Fruit fly (Drosophila melanogaster) whole organism, embryonic: Measurements from ENCODE around the gene CG10621.

ENCODE experiments used
- Aef1 ChIP-seq: fragments of 200-800 bp; sonication (Bioruptor generic); IDR thresholded peaks from 3 replicates; pipeline ENCODE4 v1.3.6; 2022; ENCODE audit warnings: missing biosample characterization, missing genetic modification characterization
- Asciz ChIP-seq: fragments of 200-800 bp; sonication (Bioruptor generic); optimal IDR thresholded peaks from 2 replicates; lab custom pipeline; 2017; ENCODE audit warnings: missing biosample characterization, mild to moderate bottlenecking, missing genetic modification characterization, missing genetic modification reagents
- B-H1 ChIP-seq: fragments of 200-800 bp; sonication (Bioruptor generic); IDR thresholded peaks from 3 replicates; pipeline ENCODE4 v1.3.6; 2022; ENCODE audit warnings: missing biosample characterization, missing genetic modification characterization
- Bdp1 ChIP-seq: fragments of 200-800 bp; sonication (Bioruptor generic); optimal IDR thresholded peaks from 3 replicates; lab custom pipeline; 2016; ENCODE audit warnings: missing biosample characterization, missing genetic modification characterization
- BtbVII ChIP-seq: fragments of 200-800 bp; sonication (Bioruptor generic); optimal IDR thresholded peaks from 3 replicates; lab custom pipeline; 2017; ENCODE audit warnings: missing biosample characterization, mild to moderate bottlenecking, missing genetic modification characterization
- CG10654 ChIP-seq: fragments of 200-800 bp; sonication (Bioruptor generic); optimal IDR thresholded peaks from 2 replicates; lab custom pipeline; 2016; ENCODE audit warnings: missing biosample characterization, missing genetic modification characterization
- CG11695 ChIP-seq: fragments of 200-800 bp; sonication (Bioruptor generic); IDR thresholded peaks from 3 replicates; pipeline ENCODE4 v1.3.6; 2022; ENCODE audit warnings: missing biosample characterization, missing genetic modification characterization
- CG13424 ChIP-seq: fragments of 200-800 bp; sonication (Bioruptor generic); optimal IDR thresholded peaks from 2 replicates; lab custom pipeline; 2019; ENCODE audit warnings: missing biosample characterization, mild to moderate bottlenecking, missing genetic modification characterization, moderate library complexity
- CG14667 ChIP-seq: fragments of 200-800 bp; sonication (Bioruptor generic); IDR thresholded peaks from 2 replicates; pipeline ENCODE4 v1.3.6; 2022; ENCODE audit warnings: missing biosample characterization, missing genetic modification characterization
- CG15011 ChIP-seq: fragments of 200-800 bp; sonication (Bioruptor generic); optimal IDR thresholded peaks from 3 replicates; lab custom pipeline; 2018; ENCODE audit warnings: missing biosample characterization, mild to moderate bottlenecking, missing genetic modification characterization
- CG16863 ChIP-seq: fragments of 200-800 bp; sonication (Bioruptor generic); optimal IDR thresholded peaks from 3 replicates; lab custom pipeline; 2016; ENCODE audit warnings: missing biosample characterization, missing genetic modification characterization
- CG18599 ChIP-seq: fragments of 200-800 bp; sonication (Bioruptor generic); optimal IDR thresholded peaks from 3 replicates; lab custom pipeline; 2017; ENCODE audit warnings: missing biosample characterization, missing genetic modification characterization, mild to moderate bottlenecking, moderate library complexity, missing genetic modification reagents
- CG2712 ChIP-seq: fragments of 200-800 bp; optimal IDR thresholded peaks from 3 replicates; lab custom pipeline; 2019; ENCODE audit warnings: missing biosample characterization, mild to moderate bottlenecking, missing genetic modification characterization, moderate library complexity
- CG31388 ChIP-seq: fragments of 200-800 bp; sonication (Bioruptor generic); optimal IDR thresholded peaks from 2 replicates; lab custom pipeline; 2016; ENCODE audit warnings: missing biosample characterization, missing genetic modification characterization
- CG33557 ChIP-seq: fragments of 200-800 bp; sonication (Bioruptor generic); optimal IDR thresholded peaks from 2 replicates; lab custom pipeline; 2019; ENCODE audit warnings: missing biosample characterization, mild to moderate bottlenecking, missing genetic modification characterization, moderate library complexity
- CG3407 ChIP-seq: fragments of 200-800 bp; sonication (Bioruptor generic); optimal IDR thresholded peaks from 2 replicates; lab custom pipeline; 2018; ENCODE audit warnings: missing biosample characterization, mild to moderate bottlenecking, missing genetic modification characterization
- CG34422 ChIP-seq: fragments of 200-800 bp; sonication (Bioruptor generic); IDR thresholded peaks from 3 replicates; pipeline ENCODE4 v1.3.6; 2022; ENCODE audit warnings: missing biosample characterization, missing genetic modification characterization
- CG42726 ChIP-seq: fragments of 200-800 bp; sonication (Bioruptor generic); IDR thresholded peaks from 2 replicates; pipeline ENCODE4 v1.3.6; 2022; ENCODE audit warnings: missing biosample characterization, missing genetic modification characterization; ENCODE audit not compliant: partially characterized antibody
- CG4707 ChIP-seq: fragments of 200-800 bp; sonication (Bioruptor generic); optimal IDR thresholded peaks from 2 replicates; lab custom pipeline; 2018; ENCODE audit warnings: missing biosample characterization, mild to moderate bottlenecking, missing genetic modification characterization, moderate library complexity
- CG4730 ChIP-seq: fragments of 200-800 bp; sonication (Bioruptor generic); IDR thresholded peaks from 2 replicates; pipeline ENCODE4 v1.3.6; 2022; ENCODE audit warnings: missing biosample characterization, missing genetic modification characterization
- CG6272 ChIP-seq: fragments of 200-800 bp; sonication (Bioruptor generic); IDR thresholded peaks from 2 replicates; pipeline ENCODE4 v1.3.6; 2022; ENCODE audit warnings: missing biosample characterization, missing genetic modification characterization
- CG7556 ChIP-seq: fragments of 200-800 bp; sonication (Bioruptor generic); optimal IDR thresholded peaks from 2 replicates; lab custom pipeline; 2017; ENCODE audit warnings: missing biosample characterization, mild to moderate bottlenecking, missing genetic modification characterization
- Dek ChIP-seq: fragments of 200-800 bp; sonication (Bioruptor generic); optimal IDR thresholded peaks from 3 replicates; lab custom pipeline; 2019; ENCODE audit warnings: missing biosample characterization, mild to moderate bottlenecking, missing genetic modification characterization, moderate library complexity
- HLH3B ChIP-seq: fragments of 200-800 bp; sonication (Bioruptor generic); IDR thresholded peaks from 2 replicates; pipeline ENCODE4 v1.3.6; 2022; ENCODE audit warnings: missing biosample characterization, missing genetic modification characterization
- Hand ChIP-seq: fragments of 200-800 bp; sonication (Bioruptor generic); optimal IDR thresholded peaks from 2 replicates; lab custom pipeline; 2017; ENCODE audit warnings: mild to moderate bottlenecking, missing biosample characterization, missing genetic modification reagents, missing genetic modification characterization
- Oaz ChIP-seq: fragments of 200-800 bp; sonication (Bioruptor generic); IDR thresholded peaks from 2 replicates; pipeline ENCODE4 v1.3.6; 2022; ENCODE audit warnings: missing biosample characterization, missing genetic modification characterization
- al ChIP-seq: fragments of 200-800 bp; sonication (Bioruptor generic); IDR thresholded peaks from 2 replicates; pipeline ENCODE4 v1.3.6; 2022; ENCODE audit warnings: missing biosample characterization, missing genetic modification characterization
- bowl ChIP-seq: fragments of 200-800 bp; sonication (Bioruptor generic); IDR thresholded peaks from 2 replicates; pipeline ENCODE4 v1.3.6; 2022; ENCODE audit warnings: missing biosample characterization, missing genetic modification characterization
- cato ChIP-seq: fragments of 200-800 bp; sonication (Bioruptor generic); optimal IDR thresholded peaks from 2 replicates; lab custom pipeline; 2016; ENCODE audit warnings: missing biosample characterization, missing genetic modification characterization, borderline replicate concordance
- dmrt99B ChIP-seq: fragments of 200-800 bp; sonication (Bioruptor generic); optimal IDR thresholded peaks from 2 replicates; lab custom pipeline; 2018; ENCODE audit warnings: missing biosample characterization, mild to moderate bottlenecking, missing genetic modification characterization, moderate library complexity
- fd64A ChIP-seq: fragments of 200-800 bp; sonication (Bioruptor generic); optimal IDR thresholded peaks from 3 replicates; lab custom pipeline; 2018; ENCODE audit warnings: missing biosample characterization, mild to moderate bottlenecking, missing genetic modification characterization
- ftz-f1 ChIP-seq: fragments of 200-800 bp; sonication (Bioruptor generic); optimal IDR thresholded peaks from 2 replicates; lab custom pipeline; 2016; ENCODE audit warnings: missing biosample characterization, missing genetic modification characterization
- gfzf ChIP-seq: fragments of 200-800 bp; sonication (Bioruptor generic); optimal IDR thresholded peaks from 2 replicates; lab custom pipeline; 2016; ENCODE audit warnings: missing biosample characterization, mild to moderate bottlenecking, missing genetic modification characterization, moderate library complexity
- jumu ChIP-seq: fragments of 200-800 bp; sonication (Bioruptor generic); optimal IDR thresholded peaks from 3 replicates; lab custom pipeline; 2016; ENCODE audit warnings: missing biosample characterization, missing genetic modification characterization
- knrl ChIP-seq: fragments of 200-800 bp; sonication (Bioruptor generic); IDR thresholded peaks from 3 replicates; pipeline ENCODE4 v1.3.6; 2022; ENCODE audit warnings: missing biosample characterization, missing genetic modification characterization; ENCODE audit not compliant: partially characterized antibody
- lola ChIP-seq, 3 experiments: fragments of >200 bp in 2 of 3; fragments of 200-800 bp in 1 of 3; sonication (Bioruptor generic) in 1 of 3; optimal IDR thresholded peaks; 2 replicates each; lab custom pipeline; 2017 to 2019; ENCODE audit warnings: missing biosample characterization in 3 of 3, missing genetic modification characterization in 3 of 3, mild to moderate bottlenecking in 1 of 3, moderate library complexity in 1 of 3
- phol ChIP-seq: fragments of 200-800 bp; sonication (Bioruptor generic); optimal IDR thresholded peaks from 3 replicates; lab custom pipeline; 2018; ENCODE audit warnings: missing biosample characterization, mild to moderate bottlenecking, missing genetic modification characterization, moderate library complexity
- pita ChIP-seq: fragments of 200-800 bp; sonication (Bioruptor generic); optimal IDR thresholded peaks from 2 replicates; lab custom pipeline; 2017; ENCODE audit warnings: missing biosample characterization, mild to moderate bottlenecking, missing genetic modification characterization
- pros ChIP-seq: fragments of 200-800 bp; sonication (Bioruptor generic); optimal IDR thresholded peaks from 3 replicates; lab custom pipeline; 2019; ENCODE audit warnings: missing biosample characterization, mild to moderate bottlenecking, missing genetic modification characterization, moderate library complexity
- repo ChIP-seq: fragments of 200-800 bp; sonication (Bioruptor generic); optimal IDR thresholded peaks from 2 replicates; lab custom pipeline; 2016; ENCODE audit warnings: missing biosample characterization, missing genetic modification characterization
- row ChIP-seq: fragments of 200-800 bp; sonication (Bioruptor generic); IDR thresholded peaks from 3 replicates; pipeline ENCODE4 v1.3.6; 2022; ENCODE audit warnings: missing biosample characterization, missing genetic modification characterization
- sob ChIP-seq: fragments of 200-800 bp; sonication (Bioruptor generic); IDR thresholded peaks from 2 replicates; pipeline ENCODE4 v1.3.6; 2022; ENCODE audit warnings: missing biosample characterization, missing genetic modification characterization
- ssp ChIP-seq: fragments of 200-800 bp; sonication (Bioruptor generic); IDR thresholded peaks from 2 replicates; pipeline ENCODE4 v1.3.6; 2022; ENCODE audit warnings: missing biosample characterization, missing genetic modification characterization
- sug ChIP-seq: fragments of 200-800 bp; optimal IDR thresholded peaks from 2 replicates; lab custom pipeline; 2019; ENCODE audit warnings: missing biosample characterization, mild to moderate bottlenecking, missing genetic modification characterization, moderate library complexity
- twi ChIP-seq: fragments of 200-800 bp; optimal IDR thresholded peaks from 2 replicates; lab custom pipeline; 2019; ENCODE audit warnings: missing biosample characterization, mild to moderate bottlenecking, missing genetic modification characterization, moderate library complexity
- usp ChIP-seq: fragments of >200 bp; optimal IDR thresholded peaks from 2 replicates; lab custom pipeline; 2017; ENCODE audit warnings: missing biosample characterization, missing genetic modification characterization
- wor ChIP-seq: fragments of 200-800 bp; sonication (Bioruptor generic); IDR thresholded peaks from 2 replicates; pipeline ENCODE4 v1.3.6; 2022; ENCODE audit warnings: missing biosample characterization, missing genetic modification characterization
- z ChIP-seq: fragments of 200-800 bp; sonication (Bioruptor generic); IDR thresholded peaks from 3 replicates; pipeline ENCODE4 v1.3.6; 2022; ENCODE audit warnings: missing biosample characterization, missing genetic modification characterization

The CG10621 gene

DNA sequence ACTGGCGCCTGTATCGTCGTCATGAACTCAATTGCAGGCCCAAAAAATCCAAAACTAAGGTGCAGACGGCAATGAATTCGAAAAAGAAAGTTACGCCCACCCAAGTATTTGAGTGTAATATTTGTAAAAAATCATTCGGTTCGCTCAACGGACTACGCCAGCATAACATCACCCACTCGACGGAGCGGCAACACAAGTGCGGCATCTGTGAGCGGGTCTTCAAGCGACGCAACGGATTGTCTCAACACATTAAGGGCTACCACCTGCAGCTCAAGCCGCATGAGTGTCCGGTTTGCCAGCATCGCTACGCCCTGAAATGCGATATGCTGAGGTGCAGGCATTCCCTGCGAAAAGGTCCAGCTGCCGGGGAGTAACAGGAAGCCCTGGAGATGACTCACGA, 22.5 kb upstream of the CG10621 start:
- TF ChIP-seq Hand (GFP tag; lab: Kevin White, UChicago) = no peak
- TF ChIP-seq twi (tag; lab: Kevin White, UChicago) = peak; percentile 95
- TF ChIP-seq row = no peak
- TF ChIP-seq z = 0 out of 3 replicates have a peak, but pooled peaks have one; percentile 48
- TF ChIP-seq Dek (tag; lab: Kevin White, UChicago) = no peak
- no peak for TF ChIP-seq fd64A (GFP tag; lab: Kevin White, UChicago)
- TF ChIP-seq CG42726 (GFP tag; lab: Robert Waterston, UW) = no peak
- no peak for TF ChIP-seq ssp (GFP tag; lab: Robert Waterston, UW)
- TF ChIP-seq Aef1 (GFP tag; lab: Robert Waterston, UW) = no peak
- TF ChIP-seq CG4730 = no peak
- TF ChIP-seq usp (GFP tag; lab: Kevin White, UChicago) = no peak
- peak; percentile 39; the same call in 1 of the 2 replicates for TF ChIP-seq sob (GFP tag; lab: Robert Waterston, UW)

DNA sequence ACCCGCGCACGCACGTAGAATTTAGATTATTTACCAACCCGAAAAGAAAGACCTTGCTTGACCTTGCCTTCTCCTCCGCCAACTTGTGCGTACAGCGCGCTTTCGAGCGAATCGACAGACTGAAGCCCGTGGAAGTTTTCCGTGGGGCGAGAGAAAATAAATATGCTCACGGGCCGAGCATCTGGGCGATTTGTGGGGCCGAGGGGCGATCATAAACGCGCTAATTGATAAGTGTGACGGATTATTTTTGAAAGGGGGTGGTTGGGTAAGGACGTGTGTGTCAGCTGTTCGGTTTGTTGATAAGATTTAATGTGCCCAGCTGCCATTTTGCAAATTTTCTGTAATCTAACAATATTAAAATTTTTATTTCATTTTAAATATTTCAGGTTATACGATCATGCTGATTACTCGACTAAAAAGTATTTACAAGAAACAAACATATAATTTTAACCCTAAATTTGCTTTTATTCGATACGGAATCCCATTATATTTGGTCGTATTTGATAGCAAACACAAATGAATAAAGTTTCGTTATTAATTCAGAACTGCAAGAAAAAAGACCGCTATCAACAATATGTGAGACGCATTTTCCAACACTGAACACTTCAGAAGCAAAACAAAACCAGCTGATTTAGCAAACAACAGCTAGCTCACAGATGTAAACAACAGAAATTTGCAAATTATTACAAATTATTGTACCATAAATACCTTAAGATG, 20.0 kb upstream of the CG10621 start, which contains the start of the genes L2HGDH and CG10431:
Gene L2HGDH, minus strand, starts transcription at position 386 of the 717 bp plus-strand sequence.
Gene CG10431, plus strand, starts transcription at position 648 of the 717 bp plus-strand sequence.
- TF ChIP-seq sug (tag; lab: Kevin White, UChicago) = peak; percentile 91
- peak; percentile 70 for TF ChIP-seq gfzf (GFP tag; lab: Kevin White, UChicago)
- no peak for TF ChIP-seq CG11695 (GFP tag; lab: Robert Waterston, UW)
- peak; percentile 47 for TF ChIP-seq CG10654
- TF ChIP-seq Dek (tag; lab: Kevin White, UChicago) = peak; percentile 28
- TF ChIP-seq Bdp1 = peak; percentile 46
- TF ChIP-seq ftz-f1 (GFP tag; lab: Kevin White, UChicago) = peak; percentile 95
- peak; percentile 30 for TF ChIP-seq repo (GFP tag; lab: Kevin White, UChicago)
- TF ChIP-seq jumu (GFP tag; lab: Kevin White, UChicago) = peak; percentile 1
- TF ChIP-seq CG33557 (GFP tag; lab: Kevin White, UChicago) = no peak
- TF ChIP-seq CG4707 = no peak
- no peak for TF ChIP-seq al (GFP tag; lab: Robert Waterston, UW)
- TF ChIP-seq B-H1 (GFP tag; lab: Robert Waterston, UW) = no peak
- TF ChIP-seq HLH3B (GFP tag; lab: Robert Waterston, UW) = no peak
- TF ChIP-seq knrl (GFP tag; lab: Robert Waterston, UW) = peak; percentile 44; the same call in 1 of the 3 replicates
- no peak; the same call in 2 of the 3 replicates for TF ChIP-seq CG34422
- no peak for TF ChIP-seq CG6272
- TF ChIP-seq wor (GFP tag; lab: Robert Waterston, UW) = no peak
- peak; percentile 67 for TF ChIP-seq CG7556 (GFP tag; lab: Kevin White, UChicago)
- no peak for TF ChIP-seq Oaz (GFP tag; lab: Robert Waterston, UW)
- no peak for TF ChIP-seq CG16863 (GFP tag; lab: Kevin White, UChicago)
- peak; percentile 88 for TF ChIP-seq pros (GFP tag; lab: Kevin White, UChicago)
- TF ChIP-seq bowl = no peak
- peak; percentile 2 for TF ChIP-seq CG15011 (GFP tag; lab: Kevin White, UChicago)
- no peak for TF ChIP-seq CG3407
- no peak for TF ChIP-seq pita (GFP tag; lab: Kevin White, UChicago)
- TF ChIP-seq Asciz (GFP tag; lab: Kevin White, UChicago) = peak; percentile 20
- TF ChIP-seq CG31388 (GFP tag; lab: Kevin White, UChicago) = no peak
- TF ChIP-seq CG18599 (GFP tag; lab: Kevin White, UChicago) = peak; percentile 76
- peak; percentile 79 for TF ChIP-seq phol
- peak; percentile 77 for TF ChIP-seq CG2712 (tag; lab: Kevin White, UChicago)
- no peak for TF ChIP-seq CG14667 (GFP tag; lab: Robert Waterston, UW)
- peak; percentile 75 for TF ChIP-seq CG13424 (tag; lab: Kevin White, UChicago)
- TF ChIP-seq cato = peak; percentile 51
- TF ChIP-seq BtbVII (GFP tag; lab: Kevin White, UChicago) = peak; percentile 67
- TF ChIP-seq dmrt99B (tag; lab: Kevin White, UChicago) = peak; percentile 60
- peak in 1 of 3 experiments; percentile 69 for TF ChIP-seq lola (GFP tag; optimal IDR thresholded peaks at IDR 0.05; lab: Kevin White, UChicago)
